Worm (Caenorhabditis elegans) whole organism, L4 larva: Measurements from ENCODE around the gene prp-9.

ENCODE experiments used
- F10B5.3 ChIP-seq: sonication (generic microtip); optimal IDR thresholded peaks from 2 replicates; lab custom pipeline; 2016; ENCODE audit warnings: mild to moderate bottlenecking, missing genetic modification characterization, missing compliant biosample characterization
- F26F4.8 ChIP-seq: fragments of 200-800 bp; sonication (Bioruptor generic); conservative IDR thresholded peaks from 2 replicates; pipeline ENCODE4 v1.3.6; 2022; ENCODE audit warnings: missing genetic modification characterization, missing compliant biosample characterization
- T20F7.1 ChIP-seq: fragments of 200-800 bp; sonication (Bioruptor generic); optimal IDR thresholded peaks from 2 replicates; lab custom pipeline; 2018; ENCODE audit warnings: mild to moderate bottlenecking, missing genetic modification characterization, missing compliant biosample characterization
- Y48G9A.11 ChIP-seq: fragments of 200-800 bp; sonication (Bioruptor generic); IDR thresholded peaks from 2 replicates; pipeline ENCODE4 v1.3.6; 2022; ENCODE audit warnings: missing genetic modification reagents, missing genetic modification characterization, missing compliant biosample characterization
- aha-1 ChIP-seq: fragments of 150-350 bp; peaks from one replicate; lab custom pipeline; 2014; ENCODE audit warnings: missing biosample characterization, missing genetic modification characterization
- aly-2 ChIP-seq: sonication (generic microtip); optimal IDR thresholded peaks from 2 replicates; lab custom pipeline; 2018; ENCODE audit warnings: missing biosample characterization, missing genetic modification characterization
- arid-1 ChIP-seq: fragments of 200-800 bp; sonication (Bioruptor generic); conservative IDR thresholded peaks from 2 replicates; pipeline ENCODE4 v1.3.6; 2022; ENCODE audit warnings: missing genetic modification reagents, missing genetic modification characterization, missing compliant biosample characterization
- attf-4 ChIP-seq: sonication (generic microtip); optimal IDR thresholded peaks from 3 replicates; lab custom pipeline; 2017; ENCODE audit warnings: missing biosample characterization, missing genetic modification characterization
- ceh-20 ChIP-seq: fragments of 200-800 bp; sonication (Bioruptor generic); IDR thresholded peaks from 2 replicates; pipeline ENCODE4 v1.3.6; 2022; ENCODE audit warnings: missing genetic modification reagents, missing genetic modification characterization, missing compliant biosample characterization
- ctbp-1 ChIP-seq: fragments of 200-800 bp; sonication (Bioruptor generic); IDR thresholded peaks from 2 replicates; pipeline ENCODE4 v1.3.6; 2022; ENCODE audit warnings: missing genetic modification reagents, missing genetic modification characterization, missing compliant biosample characterization
- daf-16 ChIP-seq, 3 experiments: sonication (generic microtip); optimal IDR thresholded peaks; 2 replicates each; lab custom pipeline; 2016 to 2017; ENCODE audit warnings: missing genetic modification characterization in 3 of 3, missing genetic modification reagents in 3 of 3, mild to moderate bottlenecking in 2 of 3, missing compliant biosample characterization in 2 of 3, missing biosample characterization in 1 of 3, moderate library complexity in 1 of 3
- dmd-6 ChIP-seq: fragments of 200-800 bp; sonication (Bioruptor generic); IDR thresholded peaks from 2 replicates; pipeline ENCODE4 v1.3.6; 2022; ENCODE audit warnings: missing genetic modification reagents, missing genetic modification characterization, missing compliant biosample characterization
- dmd-9 ChIP-seq: fragments of 200-800 bp; sonication (Bioruptor generic); IDR thresholded peaks from 2 replicates; pipeline ENCODE4 v1.3.6; 2022; ENCODE audit warnings: missing genetic modification reagents, missing genetic modification characterization, missing compliant biosample characterization
- duxl-1 ChIP-seq: sonication (generic microtip); optimal IDR thresholded peaks from 2 replicates; lab custom pipeline; 2016; ENCODE audit warnings: mild to moderate bottlenecking, missing genetic modification characterization, moderate library complexity, missing compliant biosample characterization; ENCODE audit not compliant: poor library complexity
- egl-43 ChIP-seq: fragments of 200-800 bp; sonication (Bioruptor generic); IDR thresholded peaks from 2 replicates; pipeline ENCODE4 v1.3.6; 2022; ENCODE audit warnings: missing genetic modification reagents, missing genetic modification characterization, missing compliant biosample characterization
- hif-1 ChIP-seq, 2 experiments: sonication (generic microtip); optimal IDR thresholded peaks; 2 replicates each; lab custom pipeline; 2016 to 2017; ENCODE audit warnings: missing compliant biosample characterization in 2 of 2, missing genetic modification characterization in 2 of 2, missing genetic modification reagents in 2 of 2, missing genotype in 2 of 2, mild to moderate bottlenecking in 1 of 2
- hlh-11 ChIP-seq: fragments of 200-800 bp; sonication (Bioruptor generic); optimal IDR thresholded peaks from 2 replicates; lab custom pipeline; 2018; ENCODE audit warnings: mild to moderate bottlenecking, missing genetic modification characterization, missing compliant biosample characterization
- hmg-1.1 ChIP-seq: fragments of 200-800 bp; sonication (Bioruptor generic); IDR thresholded peaks from 2 replicates; pipeline ENCODE4 v1.3.6; 2022; ENCODE audit warnings: missing genetic modification reagents, missing genetic modification characterization, missing compliant biosample characterization
- lim-7 ChIP-seq: fragments of 200-800 bp; sonication (Bioruptor generic); IDR thresholded peaks from 2 replicates; pipeline ENCODE4 v1.3.6; 2022; ENCODE audit warnings: missing genetic modification characterization, missing compliant biosample characterization
- lin-1 ChIP-seq: fragments of 200-800 bp; sonication (Bioruptor generic); IDR thresholded peaks from 2 replicates; pipeline ENCODE4 v1.3.6; 2022; ENCODE audit warnings: missing genetic modification reagents, missing genetic modification characterization, missing compliant biosample characterization
- lin-15B ChIP-seq: fragments of 150-350 bp; sonication (generic microtip); optimal IDR thresholded peaks from 3 replicates; lab custom pipeline; 2014; ENCODE audit warnings: missing biosample characterization, missing genetic modification characterization
- lin-29 ChIP-seq: fragments of 200-800 bp; sonication (Bioruptor generic); IDR thresholded peaks from 2 replicates; pipeline ENCODE4 v1.3.6; 2022; ENCODE audit warnings: missing genetic modification reagents, missing genetic modification characterization, missing compliant biosample characterization
- lin-39 ChIP-seq: fragments of 150-350 bp; optimal IDR thresholded peaks from 2 replicates; lab custom pipeline; 2014; ENCODE audit warnings: missing biosample characterization, missing genetic modification reagents, missing genetic modification characterization
- lir-3 ChIP-seq: sonication (generic microtip); optimal IDR thresholded peaks from 2 replicates; lab custom pipeline; 2016; ENCODE audit warnings: mild to moderate bottlenecking, missing genetic modification characterization, missing compliant biosample characterization
- lsy-2 ChIP-seq, 2 experiments: fragments of 150-350 bp in 1 of 2; sonication (generic microtip) in 1 of 2; optimal IDR thresholded peaks; 2 replicates each; lab custom pipeline; 2014 to 2017; ENCODE audit warnings: missing biosample characterization in 2 of 2, missing genetic modification characterization in 2 of 2
- mdl-1 ChIP-seq, 2 experiments: fragments of 150-350 bp in 1 of 2; sonication (generic microtip) in 1 of 2; optimal IDR thresholded peaks; 2 replicates each; lab custom pipeline; 2014 to 2017; ENCODE audit warnings: missing biosample characterization in 2 of 2, missing genetic modification characterization in 2 of 2
- mdt-29 ChIP-seq: fragments of 200-800 bp; sonication (Bioruptor generic); IDR thresholded peaks from 2 replicates; pipeline ENCODE4 v1.3.6; 2022; ENCODE audit warnings: missing genetic modification reagents, missing genetic modification characterization, missing compliant biosample characterization
- mep-1 ChIP-seq: fragments of 150-350 bp; sonication (generic microtip); optimal IDR thresholded peaks from 3 replicates; lab custom pipeline; 2014; ENCODE audit warnings: missing biosample characterization, missing genetic modification characterization
- mxl-2 ChIP-seq: fragments of 200-800 bp; sonication (Bioruptor generic); conservative IDR thresholded peaks from 2 replicates; pipeline ENCODE4 v1.3.6; 2022; ENCODE audit warnings: missing genetic modification reagents, missing genetic modification characterization, missing compliant biosample characterization
- nhr-102 ChIP-seq: sonication (generic microtip); optimal IDR thresholded peaks from 2 replicates; lab custom pipeline; 2016; ENCODE audit warnings: mild to moderate bottlenecking, missing genetic modification characterization, moderate library complexity, missing compliant biosample characterization
- nhr-11 ChIP-seq: fragments of 150-350 bp; optimal IDR thresholded peaks from 2 replicates; lab custom pipeline; 2014; ENCODE audit warnings: missing biosample characterization, missing genetic modification characterization
- nhr-28 ChIP-seq: fragments of 150-350 bp; optimal IDR thresholded peaks from 2 replicates; lab custom pipeline; 2014; ENCODE audit warnings: missing biosample characterization, missing genetic modification characterization
- nhr-42 ChIP-seq: fragments of 200-800 bp; sonication (Bioruptor generic); IDR thresholded peaks from 2 replicates; pipeline ENCODE4 v1.3.6; 2022; ENCODE audit warnings: missing genetic modification characterization, missing compliant biosample characterization
- nhr-48 ChIP-seq: sonication (generic microtip); optimal IDR thresholded peaks from 2 replicates; lab custom pipeline; 2016; ENCODE audit warnings: mild to moderate bottlenecking, missing genetic modification characterization, missing compliant biosample characterization
- nhr-6 ChIP-seq: fragments of 150-350 bp; optimal IDR thresholded peaks from 2 replicates; lab custom pipeline; 2014; ENCODE audit warnings: missing biosample characterization, missing genetic modification characterization
- nhr-77 ChIP-seq: fragments of 150-350 bp; optimal IDR thresholded peaks from 2 replicates; lab custom pipeline; 2014; ENCODE audit warnings: missing biosample characterization, missing genetic modification characterization
- pqm-1 ChIP-seq: sonication (generic microtip); optimal IDR thresholded peaks from 2 replicates; lab custom pipeline; 2017; ENCODE audit warnings: missing biosample characterization, missing genetic modification characterization
- set-16 ChIP-seq: fragments of 200-800 bp; sonication (Bioruptor generic); IDR thresholded peaks from 2 replicates; pipeline ENCODE4 v1.3.6; 2022; ENCODE audit warnings: missing genetic modification reagents, missing genetic modification characterization, missing compliant biosample characterization
- skn-1 ChIP-seq: fragments of 150-350 bp; optimal IDR thresholded peaks from 2 replicates; lab custom pipeline; 2014; ENCODE audit warnings: missing biosample characterization, missing genetic modification characterization
- spr-1 ChIP-seq: sonication (generic microtip); optimal IDR thresholded peaks from 2 replicates; lab custom pipeline; 2016; ENCODE audit warnings: mild to moderate bottlenecking, missing genetic modification characterization, missing compliant biosample characterization
- tag-97 ChIP-seq: fragments of 200-800 bp; sonication (Bioruptor generic); IDR thresholded peaks from 2 replicates; pipeline ENCODE4 v1.3.6; 2022; ENCODE audit warnings: missing genetic modification characterization, missing compliant biosample characterization
- tra-1 ChIP-seq: fragments of 200-800 bp; sonication (Bioruptor generic); IDR thresholded peaks from 2 replicates; pipeline ENCODE4 v1.3.6; 2022; ENCODE audit warnings: missing genetic modification reagents, missing genetic modification characterization, missing compliant biosample characterization
- unc-130 ChIP-seq: sonication (generic microtip); optimal IDR thresholded peaks from 2 replicates; lab custom pipeline; 2016; ENCODE audit warnings: missing genetic modification reagents, missing genetic modification characterization, missing compliant biosample characterization
- unc-39 ChIP-seq: sonication (generic microtip); optimal IDR thresholded peaks from 2 replicates; lab custom pipeline; 2017; ENCODE audit warnings: missing biosample characterization, missing genetic modification characterization
- unc-62 ChIP-seq, 3 experiments: fragments of 150-350 bp in 1 of 3; sonication (generic microtip); optimal IDR thresholded peaks in 2 of 3; peaks in 1 of 3; 1 replicate in 1 of 3; 2 replicates in 2 of 3; lab custom pipeline; 2014 to 2017; ENCODE audit warnings: missing biosample characterization in 3 of 3, missing genetic modification characterization in 3 of 3, missing genetic modification reagents in 3 of 3, missing genotype in 1 of 3
- zag-1 ChIP-seq: fragments of 150-350 bp; optimal IDR thresholded peaks from 2 replicates; lab custom pipeline; 2014; ENCODE audit warnings: missing biosample characterization, missing genetic modification characterization
- ztf-7 ChIP-seq: fragments of 150-350 bp; optimal IDR thresholded peaks from 2 replicates; lab custom pipeline; 2014; ENCODE audit warnings: missing biosample characterization, missing genetic modification characterization

Gene prp-9

ce11 chrII:8516783-8517182 lies 8.4 kb downstream of the prp-9 start, which contains the start of gene rnh-2 (continued):
- peak in 1 of 2 experiments; percentile 79 for TF ChIP-seq hif-1 (tag; optimal IDR thresholded peaks at IDR 0.05; lab: Kevin White, UChicago)
- TF ChIP-seq tra-1 (GFP tag; lab: Robert Waterston, UW) = no peak
- TF ChIP-seq mep-1 (tag; lab: Kevin White, UChicago) = peak; percentile 82
- peak; percentile 79 for TF ChIP-seq T20F7.1 (GFP tag; lab: Kevin White, UChicago)
- TF ChIP-seq pqm-1 = peak; percentile 0
- TF ChIP-seq lin-39 (tag; lab: Kevin White, UChicago) = no peak
- peak; percentile 59 for TF ChIP-seq nhr-102

DNA sequence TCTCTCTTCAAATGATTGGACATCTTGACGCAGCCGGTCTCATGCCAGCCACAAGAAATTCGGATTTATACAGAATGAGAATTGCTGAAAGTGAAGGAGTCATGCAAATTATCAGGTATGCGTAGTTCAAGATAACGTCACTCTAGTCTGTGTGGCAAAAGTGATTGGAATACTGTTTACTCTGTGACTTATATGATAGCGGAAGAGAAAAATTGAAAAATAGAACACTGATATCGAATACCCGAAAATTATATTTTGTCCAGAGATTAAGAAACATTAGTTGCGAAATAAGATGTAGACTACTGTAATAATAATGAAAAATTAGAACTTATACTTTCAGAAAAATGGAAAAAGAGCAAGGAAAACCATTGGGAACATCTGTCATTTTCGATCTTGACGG lies 9.7 kb downstream of the prp-9 start:
- TF ChIP-seq duxl-1 (no peak), dmd-6 (GFP tag; lab: Robert Waterston, UW) (peak; percentile 55; the same call in 1 of the 2 replicates), nhr-48 (no peak), set-16 (GFP tag; lab: Robert Waterston, UW) (no peak), nhr-77 (tag; lab: Kevin White, UChicago) (peak; percentile 83), lsy-2 (tag; optimal IDR thresholded peaks at IDR 0.05; lab: Kevin White, UChicago) (no peak), hlh-11 (tag; lab: Kevin White, UChicago) (peak; percentile 41), lin-1 (no peak), hmg-1.1 (GFP tag; lab: Robert Waterston, UW) (no peak), pqm-1 (peak; percentile 81), mdl-1 (tag; optimal IDR thresholded peaks at IDR 0.05; lab: Kevin White, UChicago) (no peak), ceh-20 (GFP tag; lab: Robert Waterston, UW) (no peak), daf-16 (GFP tag; optimal IDR thresholded peaks at IDR 0.05; lab: Kevin White, UChicago) (no peak), daf-16 (tag; optimal IDR thresholded peaks at IDR 0.05; lab: Kevin White, UChicago) (peak; percentile 78), nhr-28 (peak; percentile 95), unc-39 (tag; lab: Kevin White, UChicago) (no peak), skn-1 (tag; lab: Kevin White, UChicago) (no peak), tag-97 (no peak), unc-130 (GFP tag; lab: Kevin White, UChicago) (no peak), mxl-2 (GFP tag; lab: Robert Waterston, UW) (no peak), lir-3 (tag; lab: Kevin White, UChicago) (no peak), nhr-42 (GFP tag; lab: Robert Waterston, UW) (no peak), tra-1 (GFP tag; lab: Robert Waterston, UW) (0 out of 2 replicates have a peak, but pooled peaks have one; percentile 30), unc-62 (GFP tag; optimal IDR thresholded peaks at IDR 0.05 in 1 of 2; lab: Kevin White, UChicago) (no peak), unc-62 (tag; optimal IDR thresholded peaks at IDR 0.05; lab: Kevin White, UChicago) (no peak)

- TF ChIP-seq pqm-1 (peak; percentile 75), unc-62 (GFP tag; optimal IDR thresholded peaks at IDR 0.05 in 1 of 2; lab: Kevin White, UChicago) (peak in 1 of 2 experiments; percentile 86), unc-62 (tag; optimal IDR thresholded peaks at IDR 0.05; lab: Kevin White, UChicago) (no peak), egl-43 (GFP tag; lab: Robert Waterston, UW) (no peak), nhr-6 (tag; lab: Kevin White, UChicago) (no peak), lir-3 (tag; lab: Kevin White, UChicago) (no peak), lim-7 (no peak), aha-1 (tag; lab: Kevin White, UChicago) (no peak), duxl-1 (no peak), arid-1 (no peak), aly-2 (tag; lab: Kevin White, UChicago) (no peak), lin-15B (no peak), spr-1 (tag; lab: Kevin White, UChicago) (no peak), mdt-29 (GFP tag; lab: Robert Waterston, UW) (no peak), ceh-20 (GFP tag; lab: Robert Waterston, UW) (no peak), ztf-7 (no peak), F26F4.8 (GFP tag; lab: Robert Waterston, UW) (no peak), zag-1 (tag; lab: Kevin White, UChicago) (no peak), lin-29 (no peak), F10B5.3 (tag; lab: Kevin White, UChicago) (no peak), dmd-9 (no peak), Y48G9A.11 (GFP tag; lab: Robert Waterston, UW) (no peak), nhr-11 (tag; lab: Kevin White, UChicago) (no peak), daf-16 (GFP tag; optimal IDR thresholded peaks at IDR 0.05; lab: Kevin White, UChicago) (no peak), daf-16 (tag; optimal IDR thresholded peaks at IDR 0.05; lab: Kevin White, UChicago) (peak; percentile 55), hlh-11 (tag; lab: Kevin White, UChicago) (no peak), ctbp-1 (GFP tag; lab: Robert Waterston, UW) (no peak), attf-4 (tag; lab: Kevin White, UChicago) (no peak)
Observed at ce11 chrII:8514729-8515128, 10.5 kb downstream of the prp-9 start, which contains the start of gene ctg-2. Gene ctg-2 (plus strand): TSS chrII:8515054.
